Worm (Caenorhabditis elegans) whole organism, L1 larva: Measurements from ENCODE around the gene Y67D2.5.
A peak's percentile ranks its signal among the peaks of the same experiment; 100 is the strongest.

Experiments used
- C04F5.9 ChIP-seq: sonication (generic microtip); optimal IDR thresholded peaks from 2 replicates; lab custom pipeline; 2016; ENCODE audit warnings: missing genetic modification characterization, missing compliant biosample characterization
- C34B4.2 ChIP-seq: sonication (generic microtip); optimal IDR thresholded peaks from 2 replicates; lab custom pipeline; 2017; ENCODE audit warnings: mild to moderate bottlenecking, missing genetic modification characterization, missing compliant biosample characterization
- Y116A8C.19 ChIP-seq: sonication (generic microtip); optimal IDR thresholded peaks from 2 replicates; lab custom pipeline; 2016; ENCODE audit warnings: missing compliant biosample characterization, missing genetic modification characterization, borderline replicate concordance
- alr-1 ChIP-seq: fragments of 200-800 bp; sonication (Bioruptor generic); optimal IDR thresholded peaks from 2 replicates; lab custom pipeline; 2018; ENCODE audit warnings: borderline replicate concordance, mild to moderate bottlenecking, missing genetic modification characterization, missing compliant biosample characterization
- ceh-82 ChIP-seq, 3 experiments: fragments of 150-350 bp in 1 of 3; sonication (generic microtip) in 2 of 3; optimal IDR thresholded peaks; 2 replicates each; lab custom pipeline; 2014 to 2017; ENCODE audit warnings: missing biosample characterization in 3 of 3, missing genetic modification characterization in 3 of 3
- dsc-1 ChIP-seq: sonication (generic microtip); optimal IDR thresholded peaks from 2 replicates; lab custom pipeline; 2016; ENCODE audit warnings: mild to moderate bottlenecking, missing genetic modification characterization, missing compliant biosample characterization
- efl-1 ChIP-seq, 4 experiments: fragments of 150-350 bp; optimal IDR thresholded peaks in 3 of 4; peaks in 1 of 4; 1 replicate in 1 of 4; 2 replicates in 3 of 4; lab custom pipeline; 2014; ENCODE audit warnings: missing biosample characterization in 2 of 4, missing genetic modification characterization in 2 of 4, missing genetic modification reagents in 2 of 4
- egl-13 ChIP-seq: sonication (generic microtip); optimal IDR thresholded peaks from 2 replicates; lab custom pipeline; 2016; ENCODE audit warnings: missing genotype, missing genetic modification reagents, missing genetic modification characterization, missing compliant biosample characterization
- elt-2 ChIP-seq: sonication (generic microtip); optimal IDR thresholded peaks from 2 replicates; lab custom pipeline; 2016; ENCODE audit warnings: missing genetic modification characterization, mild to moderate bottlenecking, inconsistent platforms, missing compliant biosample characterization, missing genetic modification reagents
- hpl-2 ChIP-seq: fragments of 150-350 bp; optimal IDR thresholded peaks from 2 replicates; lab custom pipeline; 2014; ENCODE audit warnings: missing biosample characterization, missing genetic modification reagents, missing genetic modification characterization
- lin-13 ChIP-seq: fragments of 150-350 bp; optimal IDR thresholded peaks from 2 replicates; lab custom pipeline; 2014; ENCODE audit warnings: missing biosample characterization, missing genetic modification reagents, missing genetic modification characterization
- lin-15B ChIP-seq: fragments of 150-350 bp; sonication (generic microtip); optimal IDR thresholded peaks from 3 replicates; lab custom pipeline; 2014; ENCODE audit warnings: missing biosample characterization, missing genetic modification characterization
- lin-39 ChIP-seq: fragments of 150-350 bp; optimal IDR thresholded peaks from 2 replicates; lab custom pipeline; 2014; ENCODE audit warnings: missing biosample characterization, missing genetic modification reagents, missing genetic modification characterization
- lir-3 ChIP-seq: sonication (generic microtip); optimal IDR thresholded peaks from 2 replicates; lab custom pipeline; 2016; ENCODE audit warnings: mild to moderate bottlenecking, missing genetic modification characterization, moderate library complexity, missing compliant biosample characterization; ENCODE audit not compliant: poor library complexity
- lsy-2 ChIP-seq, 2 experiments: fragments of 150-350 bp; optimal IDR thresholded peaks; 2 replicates each; lab custom pipeline; 2014; ENCODE audit warnings: missing biosample characterization in 2 of 2, missing genetic modification characterization in 2 of 2
- mdl-1 ChIP-seq, 2 experiments: fragments of 150-350 bp; optimal IDR thresholded peaks; 2 replicates each; lab custom pipeline; 2014 to 2017; ENCODE audit warnings: missing biosample characterization in 2 of 2, missing genetic modification characterization in 2 of 2, inconsistent platforms in 1 of 2
- mef-2 ChIP-seq: fragments of 150-350 bp; optimal IDR thresholded peaks from 2 replicates; lab custom pipeline; 2014; ENCODE audit warnings: missing biosample characterization, missing genetic modification characterization
- mep-1 ChIP-seq: fragments of 150-350 bp; optimal IDR thresholded peaks from 2 replicates; lab custom pipeline; 2014; ENCODE audit warnings: missing biosample characterization, missing genetic modification characterization
- nhr-19 ChIP-seq: fragments of 200-800 bp; sonication (Bioruptor generic); conservative IDR thresholded peaks from 2 replicates; pipeline ENCODE4 v1.3.6; 2022; ENCODE audit warnings: missing genetic modification characterization, missing compliant biosample characterization
- nhr-20 ChIP-seq: sonication (generic microtip); optimal IDR thresholded peaks from 2 replicates; lab custom pipeline; 2016; ENCODE audit warnings: mild to moderate bottlenecking, missing genetic modification characterization, missing compliant biosample characterization
- nhr-76 ChIP-seq: sonication (generic microtip); optimal IDR thresholded peaks from 2 replicates; lab custom pipeline; 2017; ENCODE audit warnings: missing biosample characterization, missing genetic modification characterization
- nhr-84 ChIP-seq: sonication (generic microtip); optimal IDR thresholded peaks from 2 replicates; lab custom pipeline; 2017; ENCODE audit warnings: missing biosample characterization, missing genetic modification characterization
- nhr-85 ChIP-seq: sonication (generic microtip); peaks from one replicate; lab custom pipeline; 2016; ENCODE audit warnings: missing genetic modification characterization, inconsistent platforms, missing compliant biosample characterization
- pag-3 ChIP-seq: sonication (generic microtip); optimal IDR thresholded peaks from 2 replicates; lab custom pipeline; 2017; ENCODE audit warnings: missing genetic modification characterization, mild to moderate bottlenecking, missing compliant biosample characterization, antibody characterized with exemption, borderline replicate concordance; ENCODE audit not compliant: insufficient read depth
- pax-3 ChIP-seq: fragments of 200-800 bp; sonication (Bioruptor generic); optimal IDR thresholded peaks from 2 replicates; lab custom pipeline; 2018; ENCODE audit warnings: mild to moderate bottlenecking, missing genetic modification characterization, moderate library complexity, missing compliant biosample characterization
- skn-1 ChIP-seq: fragments of 150-350 bp; optimal IDR thresholded peaks from 2 replicates; lab custom pipeline; 2014; ENCODE audit warnings: missing biosample characterization, missing genetic modification characterization
- sox-4 ChIP-seq: sonication (generic microtip); optimal IDR thresholded peaks from 2 replicates; lab custom pipeline; 2016; ENCODE audit warnings: missing genetic modification characterization, missing compliant biosample characterization
- sptf-1 ChIP-seq: fragments of 150-350 bp; optimal IDR thresholded peaks from 2 replicates; lab custom pipeline; 2014; ENCODE audit warnings: missing biosample characterization, missing genetic modification characterization
- sup-37 ChIP-seq: fragments of 200-800 bp; sonication (Bioruptor generic); optimal IDR thresholded peaks from 2 replicates; lab custom pipeline; 2018; ENCODE audit warnings: mild to moderate bottlenecking, missing genetic modification characterization, missing compliant biosample characterization
- swsn-7 ChIP-seq: sonication (generic microtip); optimal IDR thresholded peaks from 2 replicates; lab custom pipeline; 2016; ENCODE audit warnings: missing genetic modification characterization, missing compliant biosample characterization
- tlp-1 ChIP-seq: fragments of 150-350 bp; optimal IDR thresholded peaks from 2 replicates; lab custom pipeline; 2014; ENCODE audit warnings: missing biosample characterization, missing genetic modification characterization
- unc-130 ChIP-seq: fragments of 150-350 bp; optimal IDR thresholded peaks from 2 replicates; lab custom pipeline; 2017; ENCODE audit warnings: missing biosample characterization, missing genetic modification characterization, inconsistent platforms
- unc-30 ChIP-seq: sonication (generic microtip); optimal IDR thresholded peaks from 2 replicates; lab custom pipeline; 2017; ENCODE audit warnings: missing biosample characterization, missing genetic modification characterization
- unc-86 ChIP-seq: sonication (generic microtip); optimal IDR thresholded peaks from 2 replicates; lab custom pipeline; 2016; ENCODE audit warnings: missing genetic modification characterization, missing compliant biosample characterization
- vab-15 ChIP-seq: sonication (generic microtip); optimal IDR thresholded peaks from 2 replicates; lab custom pipeline; 2017; ENCODE audit warnings: missing genotype, mild to moderate bottlenecking, missing genetic modification characterization, missing compliant biosample characterization
- xbp-1 ChIP-seq: sonication (generic microtip); optimal IDR thresholded peaks from 2 replicates; lab custom pipeline; 2016; ENCODE audit warnings: missing genetic modification characterization, missing compliant biosample characterization
- zip-4 ChIP-seq: fragments of 200-800 bp; sonication (Bioruptor generic); optimal IDR thresholded peaks from 2 replicates; lab custom pipeline; 2018; ENCODE audit warnings: mild to moderate bottlenecking, missing genetic modification characterization, moderate library complexity, missing compliant biosample characterization

The Y67D2.5 gene

ce11 chrIII:1519906-1520305, 20.1 kb downstream of the Y67D2.5 start:
- no peak for TF ChIP-seq nhr-19
- peak; percentile 45 for TF ChIP-seq lin-13 (GFP tag; lab: Kevin White, UChicago)
- no peak for TF ChIP-seq lir-3 (tag; lab: Kevin White, UChicago)
- TF ChIP-seq lsy-2 (tag; optimal IDR thresholded peaks at IDR 0.05; lab: Kevin White, UChicago) = peak; percentile 27 to 75

DNA sequence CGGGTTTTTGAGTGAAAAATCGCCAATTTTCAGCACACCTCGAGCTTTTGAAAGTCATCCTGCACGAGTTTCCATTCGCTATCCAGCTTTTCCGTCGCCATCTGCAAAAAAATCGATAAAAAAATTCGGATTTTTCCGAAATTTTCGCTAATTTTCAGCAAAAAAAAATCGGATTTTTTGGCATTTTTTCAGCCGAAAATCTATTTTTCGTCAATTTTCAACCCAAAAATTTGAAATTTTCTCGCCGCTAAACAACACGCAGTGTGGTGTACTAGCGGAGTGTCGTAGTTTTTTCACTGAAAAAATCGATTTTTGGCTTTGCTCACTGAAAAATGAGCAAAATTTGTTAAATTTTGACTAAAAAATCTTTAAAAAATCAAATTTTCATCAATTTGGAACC, 22.2 kb downstream of the Y67D2.5 start, which contains the start of gene tmem-120:
tmem-120 (minus strand) TSS at position 101 of the 400 bp plus-strand sequence.
- TF ChIP-seq nhr-84 = no peak
- no peak for TF ChIP-seq pag-3 (tag; lab: Kevin White, UChicago)
- TF ChIP-seq egl-13 (tag; lab: Kevin White, UChicago) = no peak
- TF ChIP-seq dsc-1 (tag; lab: Kevin White, UChicago) = no peak
- no peak for TF ChIP-seq C34B4.2 (tag; lab: Kevin White, UChicago)
- TF ChIP-seq ceh-82 (tag; optimal IDR thresholded peaks at IDR 0.05; lab: Kevin White, UChicago) = no peak
- TF ChIP-seq efl-1 (optimal IDR thresholded peaks at IDR 0.05; lab: Kevin White, UChicago) = no peak
- TF ChIP-seq efl-1 (GFP tag; optimal IDR thresholded peaks at IDR 0.05 in 1 of 2; lab: Kevin White, UChicago) = no peak
- no peak for TF ChIP-seq unc-130 (tag; lab: Kevin White, UChicago)
- TF ChIP-seq skn-1 (tag; lab: Kevin White, UChicago) = no peak
- TF ChIP-seq zip-4 (GFP tag; lab: Kevin White, UChicago) = no peak
- no peak for TF ChIP-seq unc-86
- no peak for TF ChIP-seq Y116A8C.19 (tag; lab: Kevin White, UChicago)
- no peak for TF ChIP-seq hpl-2
- no peak for TF ChIP-seq vab-15 (tag; lab: Kevin White, UChicago)
- TF ChIP-seq sptf-1 (tag; lab: Kevin White, UChicago) = no peak
- no peak for TF ChIP-seq nhr-85 (tag; lab: Kevin White, UChicago)
- no peak for TF ChIP-seq nhr-76 (tag; lab: Kevin White, UChicago)

ce11 chrIII:1508764-1509281, 31.2 kb downstream of the Y67D2.5 start:
- TF ChIP-seq mef-2 (tag; lab: Kevin White, UChicago) = no peak
- TF ChIP-seq pax-3 (tag; lab: Kevin White, UChicago) = no peak
- TF ChIP-seq lin-39 = no peak
- no peak for TF ChIP-seq C04F5.9 (tag; lab: Kevin White, UChicago)
- no peak for TF ChIP-seq sox-4 (tag; lab: Kevin White, UChicago)
- no peak for TF ChIP-seq C34B4.2 (tag; lab: Kevin White, UChicago)
- TF ChIP-seq skn-1 (tag; lab: Kevin White, UChicago) = no peak
- TF ChIP-seq tlp-1 (tag; lab: Kevin White, UChicago) = no peak
- no peak for TF ChIP-seq mdl-1 (tag; optimal IDR thresholded peaks at IDR 0.05; lab: Kevin White, UChicago)
- TF ChIP-seq elt-2 = no peak
- no peak for TF ChIP-seq mep-1 (tag; lab: Kevin White, UChicago)
- TF ChIP-seq vab-15 (tag; lab: Kevin White, UChicago) = no peak
- TF ChIP-seq unc-86 = no peak
- TF ChIP-seq sup-37 (GFP tag; lab: Kevin White, UChicago) = no peak
- no peak for TF ChIP-seq lin-15B (tag; lab: Kevin White, UChicago)
- no peak for TF ChIP-seq swsn-7 (tag; lab: Kevin White, UChicago)
- no peak for TF ChIP-seq lin-13 (GFP tag; lab: Kevin White, UChicago)
- TF ChIP-seq nhr-20 = no peak
- no peak for TF ChIP-seq xbp-1 (tag; lab: Kevin White, UChicago)
- no peak for TF ChIP-seq unc-30 (tag; lab: Kevin White, UChicago)

DNA sequence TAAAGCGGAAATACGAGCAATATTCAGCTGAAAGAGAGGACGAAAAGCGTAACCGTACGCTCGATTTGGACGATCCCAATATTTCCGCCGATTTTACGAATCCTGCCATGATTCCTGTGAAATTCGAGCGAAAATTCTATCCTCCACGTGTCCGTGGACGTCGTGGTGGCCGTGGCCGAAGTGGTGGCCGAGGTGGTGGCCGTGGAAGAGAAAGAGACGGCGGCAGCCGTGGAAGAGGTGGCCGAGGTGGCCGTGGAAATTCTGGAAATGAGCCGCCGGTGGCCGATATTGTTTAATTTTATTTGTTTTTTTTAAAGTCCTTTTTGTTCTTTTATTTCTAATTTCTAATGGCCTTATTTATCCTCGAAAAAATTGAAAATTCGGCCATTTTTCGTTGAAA, 31.8 kb downstream of the Y67D2.5 start:
- TF ChIP-seq alr-1 (tag; lab: Kevin White, UChicago) = no peak
